Fruit fly (Drosophila melanogaster): ENCODE results near the gene Vps15.

Gene Vps15

dm6 chr3R:9234756-9235255 is 10.9 kb downstream of the Vps15 start:
- peak; percentile 1 for TF ChIP-seq CG12391 (tag; optimal IDR thresholded peaks at IDR 0.05)
- no peak for TF ChIP-seq CG12299 (tag; optimal IDR thresholded peaks at IDR 0.05)
- TF ChIP-seq CG6791 (GFP tag; IDR thresholded peaks at IDR 0.05; ENCODE audit: partially characterized antibody): no peak
- no peak for TF ChIP-seq CG17385 (GFP tag; optimal IDR thresholded peaks at IDR 0.05)
- no peak for TF ChIP-seq CG13624 (GFP tag; optimal IDR thresholded peaks at IDR 0.05)
- no peak for TF ChIP-seq scrt (GFP tag; optimal IDR thresholded peaks at IDR 0.05)
- TF ChIP-seq CG2199 (GFP tag; IDR thresholded peaks at IDR 0.05): peak; percentile 83; the same call in 2 of the 3 replicates
- peak; percentile 79 for TF ChIP-seq crol (GFP tag; IDR thresholded peaks at IDR 0.05)
- TF ChIP-seq CG17612 (GFP tag; IDR thresholded peaks at IDR 0.05): no peak
- peak in 1 of 2 experiments; percentile 32 for TF ChIP-seq Pdp1 (GFP tag; optimal IDR thresholded peaks at IDR 0.05)
- peak in 1 of 2 experiments; percentile 2 for TF ChIP-seq bsh (GFP tag; optimal IDR thresholded peaks at IDR 0.05)
- TF ChIP-seq sens (GFP tag): peak; percentile 19
- peak; percentile 31; the same call in 1 of the 2 replicates for TF ChIP-seq CG31224 (GFP tag; IDR thresholded peaks at IDR 0.05)
- no peak for TF ChIP-seq hkb (optimal IDR thresholded peaks at IDR 0.05)
- TF ChIP-seq hkb (GFP tag; IDR thresholded peaks at IDR 0.05): 0 out of 2 replicates have a peak, but pooled peaks have one; percentile 11
- peak; percentile 1 for TF ChIP-seq CG11504 (tag; optimal IDR thresholded peaks at IDR 0.05)
- TF ChIP-seq Poxn (GFP tag; IDR thresholded peaks at IDR 0.05): no peak
- peak; percentile 2 for TF ChIP-seq CG7839 (tag; optimal IDR thresholded peaks at IDR 0.05)
- 0 out of 3 replicates have a peak, but pooled peaks have one; percentile 8 for TF ChIP-seq CG17361 (GFP tag; IDR thresholded peaks at IDR 0.05)
- peak; percentile 34; the same call in 1 of the 2 replicates for TF ChIP-seq slbo (GFP tag; IDR thresholded peaks at IDR 0.05)
- TF ChIP-seq sd (tag; optimal IDR thresholded peaks at IDR 0.05): peak; percentile 66
- TF ChIP-seq ssp (GFP tag; IDR thresholded peaks at IDR 0.05): no peak
- TF ChIP-seq abd-A (tag; optimal IDR thresholded peaks at IDR 0.05): peak; percentile 78
- TF ChIP-seq CG7357 (GFP tag; IDR thresholded peaks at IDR 0.05): 0 out of 3 replicates have a peak, but pooled peaks have one; percentile 22

DNA sequence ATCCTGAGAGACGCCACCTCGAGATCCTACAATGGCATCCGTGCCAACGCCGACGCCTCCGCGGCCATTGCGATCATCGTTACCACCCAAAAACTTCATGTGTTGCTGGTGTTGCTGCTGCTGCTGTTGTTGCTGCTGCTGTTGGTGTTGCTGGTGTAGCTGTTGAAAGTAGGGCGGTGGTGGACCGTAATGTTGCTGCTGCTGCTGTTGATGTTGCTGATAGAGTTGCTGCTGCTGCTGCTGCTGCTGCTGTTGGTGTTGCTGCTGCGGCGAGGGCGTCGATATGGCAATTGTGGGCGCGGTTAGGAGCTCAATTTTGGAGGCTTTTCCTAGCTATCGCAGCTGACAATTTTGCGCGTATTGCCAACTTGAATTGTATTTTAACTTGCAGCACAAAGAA is 11.9 kb downstream of the Vps15 start:
- TF ChIP-seq al (GFP tag; IDR thresholded peaks at IDR 0.05) (no peak), ash1 (GFP tag; optimal IDR thresholded peaks at IDR 0.05) (no peak), Sox100B (GFP tag; optimal IDR thresholded peaks at IDR 0.05) (no peak), HmgD (GFP tag; optimal IDR thresholded peaks at IDR 0.05) (no peak), Sry-δ (GFP tag; optimal IDR thresholded peaks at IDR 0.05) (no peak), CG3726 (GFP tag; IDR thresholded peaks at IDR 0.05) (no peak), CG4360 (GFP tag; IDR thresholded peaks at IDR 0.05) (0 out of 2 replicates have a peak, but pooled peaks have one; percentile 27), CG8924 (tag; optimal IDR thresholded peaks at IDR 0.05) (no peak), Taf1 (GFP tag; IDR thresholded peaks at IDR 0.05) (no peak), Nf-YB (GFP tag; optimal IDR thresholded peaks at IDR 0.05) (no peak), Sox102F (GFP tag; optimal IDR thresholded peaks at IDR 0.05) (no peak), CG6654 (GFP tag; optimal IDR thresholded peaks at IDR 0.05) (peak; percentile 18), CG32767 (GFP tag; IDR thresholded peaks at IDR 0.05) (no peak), CG17186 (GFP tag; optimal IDR thresholded peaks at IDR 0.05) (no peak), CG13424 (tag; optimal IDR thresholded peaks at IDR 0.05) (no peak), aop (GFP tag; IDR thresholded peaks at IDR 0.05) (no peak), stwl (tag; optimal IDR thresholded peaks at IDR 0.05) (peak; percentile 37), CG11504 (tag; optimal IDR thresholded peaks at IDR 0.05) (peak; percentile 92), Six4 (GFP tag; optimal IDR thresholded peaks at IDR 0.05) (no peak), Scr (GFP tag; IDR thresholded peaks at IDR 0.05; ENCODE audit: partially characterized antibody) (no peak), yki (optimal IDR thresholded peaks at IDR 0.05) (no peak), nmo (GFP tag; optimal IDR thresholded peaks at IDR 0.05) (no peak), CrebB (tag; optimal IDR thresholded peaks at IDR 0.05) (no peak), fd3F (GFP tag; optimal IDR thresholded peaks at IDR 0.05) (no peak), CG18476 (GFP tag; optimal IDR thresholded peaks at IDR 0.05) (no peak), CG6272 (GFP tag; IDR thresholded peaks at IDR 0.05) (no peak), pb (GFP tag; optimal IDR thresholded peaks at IDR 0.05) (no peak), grn (GFP tag; optimal IDR thresholded peaks at IDR 0.05) (no peak), CG6254 (GFP tag; optimal IDR thresholded peaks at IDR 0.05) (no peak)

Data from whole organism, embryonic.